6 worm cellular contexts compared by ENCODE assay signal in the genomic region with DNA sequence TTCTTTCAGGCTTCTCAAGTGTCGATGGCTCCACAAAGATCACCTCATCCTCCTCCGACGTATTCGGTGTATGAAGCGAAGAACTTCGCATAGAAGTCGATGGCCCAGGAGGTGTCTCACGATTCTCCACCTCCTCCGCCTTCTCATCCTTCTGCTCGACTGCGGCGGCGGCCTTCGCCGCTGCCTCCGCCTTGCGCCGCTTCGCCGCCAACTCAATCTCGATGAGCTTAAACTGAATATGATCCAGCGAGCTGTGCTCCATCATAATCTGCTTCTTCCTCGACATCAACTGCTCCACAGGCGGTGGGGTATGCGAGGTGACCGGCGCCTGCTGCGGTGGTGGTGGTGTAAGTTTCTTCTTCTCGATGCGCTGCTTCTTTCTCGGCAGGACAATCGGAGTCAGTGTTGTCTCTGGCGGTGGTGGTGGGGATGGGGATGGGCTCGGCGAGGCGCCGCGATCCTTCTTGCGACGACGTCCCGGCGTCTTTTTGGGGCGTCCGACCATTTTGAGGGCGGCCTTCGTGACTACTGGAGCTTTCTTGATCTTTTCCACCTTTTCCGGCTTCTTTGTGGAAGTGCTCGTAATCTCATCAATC.
TF ChIP-seq lines count a peak whose summit lies in the region.

No protein-coding gene starts in this region.

TF ChIP-seq in whole organism, L1 larva, 84 proteins besides CTCF, POLR2A, EP300 and RAD21:
- peak; percentile 35 for TF ChIP-seq nhr-85 (tag; lab: Kevin White, UChicago)
- TF ChIP-seq sox-4 (tag; optimal IDR thresholded peaks at IDR 0.05; lab: Kevin White, UChicago): no peak

TF ChIP-seq in whole organism, L4 larva, 104 proteins besides CTCF, POLR2A, EP300 and RAD21:
- peak; percentile 17 for TF ChIP-seq aha-1 (tag; lab: Kevin White, UChicago)
- TF ChIP-seq gei-8 (GFP tag; optimal IDR thresholded peaks at IDR 0.05; lab: Kevin White, UChicago): no peak
- TF ChIP-seq set-16 (GFP tag; IDR thresholded peaks at IDR 0.05; lab: Robert Waterston, UW): peak; percentile 91
TF ChIP-seq in whole organism, L4 larva: peak in this region for 2.

TF ChIP-seq in whole organism, early embryonic, 17 proteins besides CTCF, POLR2A, EP300 and RAD21:
- 0 out of 2 replicates have a peak, but pooled peaks have one; percentile 17 for TF ChIP-seq sea-1 (GFP tag; conservative IDR thresholded peaks at IDR 0.05; lab: Robert Waterston, UW)
- TF ChIP-seq F13C5.2 (tag; optimal IDR thresholded peaks at IDR 0.05; lab: Kevin White, UChicago): no peak
TF ChIP-seq in whole organism, early embryonic: peak in this region for 1.

TF ChIP-seq in whole organism, midembryonic, 9 proteins besides CTCF, POLR2A, EP300 and RAD21:
- TF ChIP-seq ref-1 (GFP tag; conservative IDR thresholded peaks at IDR 0.05; lab: Robert Waterston, UW) (no peak), cog-1 (tag; optimal IDR thresholded peaks at IDR 0.05; lab: Kevin White, UChicago) (no peak), klf-2 (GFP tag; conservative IDR thresholded peaks at IDR 0.05; lab: Robert Waterston, UW) (no peak), ztf-23 (GFP tag; IDR thresholded peaks at IDR 0.05; lab: Robert Waterston, UW) (0 out of 2 replicates have a peak, but pooled peaks have one; percentile 48), flt-1 (GFP tag; IDR thresholded peaks at IDR 0.05; lab: Robert Waterston, UW) (0 out of 2 replicates have a peak, but pooled peaks have one; percentile 27)

TF ChIP-seq in whole organism, mixed stage, embryonic, 35 proteins besides CTCF, POLR2A, EP300 and RAD21:
- peak; percentile 53 for TF ChIP-seq drap-1 (GFP tag; optimal IDR thresholded peaks at IDR 0.05; lab: Kevin White, UChicago)
- no peak for TF ChIP-seq cnd-1 (tag; optimal IDR thresholded peaks at IDR 0.05; lab: Kevin White, UChicago)

TF ChIP-seq in whole organism, young adult, 124 proteins besides CTCF, POLR2A, EP300 and RAD21:
- 0 out of 2 replicates have a peak, but pooled peaks have one; percentile 23 for TF ChIP-seq F37B4.10 (GFP tag; IDR thresholded peaks at IDR 0.05; lab: Robert Waterston, UW)
- TF ChIP-seq madf-6 (GFP tag; IDR thresholded peaks at IDR 0.05; lab: Robert Waterston, UW): no peak
- no peak for TF ChIP-seq ztf-28 (GFP tag; IDR thresholded peaks at IDR 0.05; lab: Robert Waterston, UW)
- TF ChIP-seq egrh-3 (GFP tag; IDR thresholded peaks at IDR 0.05; lab: Robert Waterston, UW): peak; percentile 74
- peak; percentile 85 for TF ChIP-seq zfh-2 (GFP tag; conservative IDR thresholded peaks at IDR 0.05; lab: Robert Waterston, UW)
- TF ChIP-seq bed-1 (GFP tag; IDR thresholded peaks at IDR 0.05; lab: Robert Waterston, UW): 0 out of 2 replicates have a peak, but pooled peaks have one; percentile 61
- 0 out of 2 replicates have a peak, but pooled peaks have one; percentile 9 for TF ChIP-seq madf-3 (GFP tag; IDR thresholded peaks at IDR 0.05; lab: Robert Waterston, UW)
